Worm (Caenorhabditis elegans) whole organism, midembryonic: ENCODE data around the gene enpl-1.

Experiments used
- T22C8.4 ChIP-seq: fragments of 200-800 bp; sonication (Bioruptor generic); IDR thresholded peaks from 2 replicates; pipeline ENCODE4 v1.3.6; 2022; ENCODE audit warnings: missing genetic modification characterization, missing compliant biosample characterization
- cog-1 ChIP-seq: sonication (generic microtip); optimal IDR thresholded peaks from 2 replicates; lab custom pipeline; 2016; ENCODE audit warnings: missing genetic modification characterization, missing compliant biosample characterization
- flt-1 ChIP-seq: fragments of 200-800 bp; sonication (Bioruptor generic); IDR thresholded peaks from 2 replicates; pipeline ENCODE4 v1.3.6; 2022; ENCODE audit warnings: missing genetic modification characterization, missing compliant biosample characterization
- klf-2 ChIP-seq: fragments of 200-800 bp; sonication (Bioruptor generic); conservative IDR thresholded peaks from 2 replicates; pipeline ENCODE4 v1.3.6; 2022; ENCODE audit warnings: missing genetic modification reagents, missing genetic modification characterization, missing compliant biosample characterization
- med-1 ChIP-seq: sonication (generic microtip); optimal IDR thresholded peaks from 2 replicates; lab custom pipeline; 2017; ENCODE audit warnings: missing genetic modification characterization, mild to moderate bottlenecking, missing compliant biosample characterization, antibody characterized with exemption, missing genetic modification reagents; ENCODE audit not compliant: insufficient read depth
- ref-1 ChIP-seq: fragments of 200-800 bp; sonication (Bioruptor generic); conservative IDR thresholded peaks from 2 replicates; pipeline ENCODE4 v1.3.6; 2022; ENCODE audit warnings: missing genetic modification reagents, missing genetic modification characterization, missing compliant biosample characterization
- tab-1 ChIP-seq: fragments of 200-800 bp; sonication (Bioruptor generic); IDR thresholded peaks from 2 replicates; pipeline ENCODE4 v1.3.6; 2022; ENCODE audit warnings: missing genetic modification characterization, missing compliant biosample characterization
- ztf-23 ChIP-seq: fragments of 200-800 bp; sonication (Bioruptor generic); IDR thresholded peaks from 2 replicates; pipeline ENCODE4 v1.3.6; 2022; ENCODE audit warnings: missing genetic modification reagents, missing genetic modification characterization, missing compliant biosample characterization
- ztf-29 ChIP-seq: fragments of 200-800 bp; sonication (Bioruptor generic); IDR thresholded peaks from 2 replicates; pipeline ENCODE4 v1.3.6; 2022; ENCODE audit warnings: missing genetic modification reagents, missing genetic modification characterization, missing compliant biosample characterization

Gene enpl-1

ce11 chrIV:11118837-11119491, at the start of gene enpl-1, which contains the start of gene imp-2:
Gene enpl-1 (plus strand): TSS chrIV:11119298.
Gene imp-2 (minus strand): TSS chrIV:11118887.
- peak; percentile 90 for TF ChIP-seq cog-1
- no peak for TF ChIP-seq T22C8.4
- no peak for TF ChIP-seq med-1 (GFP tag; lab: Kevin White, UChicago)
- TF ChIP-seq ref-1: no peak
- peak; percentile 49; the same call in 1 of the 2 replicates for TF ChIP-seq ztf-23 (GFP tag; lab: Robert Waterston, UW)
- 0 out of 2 replicates have a peak, but pooled peaks have one; percentile 62 for TF ChIP-seq tab-1 (GFP tag; lab: Robert Waterston, UW)
- 0 out of 2 replicates have a peak, but pooled peaks have one; percentile 26 for TF ChIP-seq klf-2 (GFP tag; lab: Robert Waterston, UW)
- TF ChIP-seq ztf-29 (GFP tag; lab: Robert Waterston, UW): peak; percentile 34; the same call in 1 of the 2 replicates
- TF ChIP-seq flt-1: peak; percentile 72; the same call in 1 of the 2 replicates

DNA sequence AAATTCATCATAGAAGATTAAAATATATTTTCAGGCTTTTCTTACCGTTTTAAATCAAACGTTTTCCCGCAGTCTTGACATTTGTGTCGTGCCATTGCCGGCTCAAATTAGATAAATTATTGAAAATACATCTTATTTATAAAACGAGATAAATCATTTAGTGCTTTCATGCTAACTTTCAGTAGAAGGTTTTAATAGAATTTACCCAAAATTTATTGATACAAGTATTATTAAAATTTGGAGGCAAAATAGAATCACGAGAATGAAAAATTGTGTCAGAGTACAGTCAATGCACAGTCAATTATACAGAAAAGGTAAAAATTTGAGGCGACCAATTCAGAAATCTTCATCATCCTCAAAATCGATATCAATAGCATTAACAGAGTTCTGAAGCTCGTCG, 40.6 kb upstream of the enpl-1 start, which contains the start of gene Y5F2A.4:
Y5F2A.4 (minus strand) TSS at position 101 of the 400 bp plus-strand sequence.
- TF ChIP-seq ztf-29 (GFP tag; lab: Robert Waterston, UW) (no peak), med-1 (GFP tag; lab: Kevin White, UChicago) (no peak), flt-1 (no peak), ztf-23 (GFP tag; lab: Robert Waterston, UW) (no peak), T22C8.4 (no peak), cog-1 (no peak), tab-1 (GFP tag; lab: Robert Waterston, UW) (no peak), klf-2 (GFP tag; lab: Robert Waterston, UW) (no peak)

DNA sequence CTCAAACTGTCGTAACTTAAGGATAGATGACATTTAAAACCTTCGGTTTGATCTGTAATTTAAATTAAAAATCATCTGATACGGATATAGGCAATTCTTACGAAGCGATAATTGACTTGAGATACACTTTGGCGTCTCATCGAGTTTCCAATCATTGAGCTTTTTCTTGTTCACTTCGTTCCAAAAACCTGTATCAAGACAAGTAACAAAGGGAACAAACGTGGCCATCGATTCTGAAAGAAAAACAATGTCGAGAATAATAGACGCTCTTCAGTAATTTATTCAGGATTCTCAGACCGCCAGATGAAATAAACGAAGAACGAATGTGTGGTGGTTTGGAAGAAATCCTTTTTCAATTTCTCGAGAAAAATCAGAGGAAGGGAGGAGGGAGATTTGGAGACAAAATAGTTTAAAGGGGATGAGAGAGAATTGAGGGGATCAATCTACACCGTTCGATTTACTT, 38.2 kb upstream of the enpl-1 start, which contains the start of gene atg-7:
atg-7 (minus strand) TSS at position 233 of the 463 bp plus-strand sequence.
- no peak for TF ChIP-seq cog-1
- no peak for TF ChIP-seq ztf-29 (GFP tag; lab: Robert Waterston, UW)
- no peak for TF ChIP-seq ref-1
- no peak for TF ChIP-seq T22C8.4
- TF ChIP-seq flt-1: no peak
- TF ChIP-seq tab-1 (GFP tag; lab: Robert Waterston, UW): no peak
- TF ChIP-seq med-1 (GFP tag; lab: Kevin White, UChicago): no peak
- no peak for TF ChIP-seq ztf-23 (GFP tag; lab: Robert Waterston, UW)
- no peak for TF ChIP-seq klf-2 (GFP tag; lab: Robert Waterston, UW)

DNA sequence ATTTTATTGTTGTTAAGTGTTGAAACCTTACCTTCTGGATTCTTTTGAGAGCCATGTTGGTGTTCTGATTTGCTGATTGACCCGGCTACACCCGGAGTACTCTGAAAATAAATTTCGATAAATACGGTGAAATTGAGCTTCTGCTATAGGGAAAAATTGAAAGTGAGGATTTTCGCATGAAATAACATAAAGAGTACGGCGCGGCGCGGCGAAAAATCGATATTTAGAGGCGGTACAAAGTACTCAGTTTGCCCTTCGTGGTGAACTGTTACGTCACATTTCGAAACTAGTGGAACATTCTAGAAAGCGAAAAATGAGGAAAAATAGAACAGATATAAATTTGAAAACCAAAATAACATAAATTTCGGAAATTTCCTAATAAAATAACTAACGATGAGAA, 36.9 kb upstream of the enpl-1 start, which contains the start of gene let-70:
let-70 (minus strand) TSS at position 101 of the 400 bp plus-strand sequence.
- TF ChIP-seq cog-1: no peak
- TF ChIP-seq ztf-29 (GFP tag; lab: Robert Waterston, UW): no peak
- TF ChIP-seq klf-2 (GFP tag; lab: Robert Waterston, UW): no peak
- no peak for TF ChIP-seq T22C8.4
- no peak for TF ChIP-seq med-1 (GFP tag; lab: Kevin White, UChicago)
- TF ChIP-seq ztf-23 (GFP tag; lab: Robert Waterston, UW): no peak

DNA sequence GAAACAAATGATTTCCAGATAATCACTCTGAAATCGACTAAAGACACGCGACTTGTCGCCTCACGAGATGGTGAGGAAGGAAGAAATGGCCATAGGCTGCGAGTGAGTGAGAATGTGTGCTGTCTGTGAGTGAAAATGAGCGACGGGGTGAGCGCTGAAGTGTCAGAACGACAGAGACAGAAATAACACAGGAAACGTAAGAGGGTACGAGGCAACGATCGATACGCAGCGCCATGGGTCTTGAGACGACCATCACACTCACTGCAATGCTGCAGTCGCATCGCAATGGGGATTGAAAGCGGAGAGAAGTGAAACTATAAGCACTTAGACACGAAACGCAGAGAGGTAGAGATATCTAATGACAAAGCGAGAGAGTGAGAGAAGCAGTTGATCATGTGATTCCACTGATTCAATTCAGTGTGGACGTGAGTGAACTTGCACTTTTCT, 36.3 kb upstream of the enpl-1 start:
- TF ChIP-seq cog-1 (peak; percentile 63), ztf-23 (GFP tag; lab: Robert Waterston, UW) (peak; percentile 70), ref-1 (no peak), T22C8.4 (peak; percentile 91), tab-1 (GFP tag; lab: Robert Waterston, UW) (no peak), klf-2 (GFP tag; lab: Robert Waterston, UW) (no peak), ztf-29 (GFP tag; lab: Robert Waterston, UW) (no peak), med-1 (GFP tag; lab: Kevin White, UChicago) (no peak), flt-1 (no peak)

- TF ChIP-seq med-1 (GFP tag; lab: Kevin White, UChicago): no peak
These were observed 35.5 kb upstream of the enpl-1 start, which contains the start of gene klc-1 for ce11 chrIV:11083609-11084008. Gene klc-1 (plus strand): TSS chrIV:11083735.

DNA sequence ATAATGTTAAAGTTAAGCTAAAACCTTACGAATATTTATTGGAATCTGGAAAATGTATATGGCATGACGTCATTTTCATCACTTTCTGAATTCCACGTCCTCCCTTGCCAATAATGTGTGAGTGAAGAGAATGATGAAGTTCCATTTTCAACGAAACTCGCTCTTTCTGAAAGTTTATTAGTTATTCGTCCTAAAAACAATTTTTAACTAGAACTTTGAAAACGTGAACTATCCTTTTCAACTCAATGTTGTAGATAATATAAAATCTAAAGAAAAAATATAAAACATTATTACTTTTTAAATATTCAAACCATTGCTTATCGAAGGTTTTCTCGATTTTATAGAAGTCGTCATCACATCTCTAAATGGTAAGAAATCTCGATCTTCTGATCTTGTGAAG, 29.6 kb upstream of the enpl-1 start, which contains the start of gene M7.7:
M7.7 (plus strand) TSS at position 301 of the 400 bp plus-strand sequence.
- TF ChIP-seq ztf-23 (GFP tag; lab: Robert Waterston, UW) (no peak), klf-2 (GFP tag; lab: Robert Waterston, UW) (no peak), T22C8.4 (no peak)

- TF ChIP-seq klf-2 (GFP tag; lab: Robert Waterston, UW): no peak
- no peak for TF ChIP-seq cog-1
- no peak for TF ChIP-seq med-1 (GFP tag; lab: Kevin White, UChicago)
- no peak for TF ChIP-seq ztf-23 (GFP tag; lab: Robert Waterston, UW)
- TF ChIP-seq flt-1: no peak
- TF ChIP-seq tab-1 (GFP tag; lab: Robert Waterston, UW): no peak
- TF ChIP-seq ztf-29 (GFP tag; lab: Robert Waterston, UW): no peak
- no peak for TF ChIP-seq ref-1
- TF ChIP-seq T22C8.4: no peak
These were observed 26.5 kb upstream of the enpl-1 start, which contains the start of gene bcc-1 for ce11 chrIV:11092502-11093080. Gene bcc-1 (minus strand): TSS chrIV:11092552.

- TF ChIP-seq T22C8.4: no peak
- TF ChIP-seq ztf-23 (GFP tag; lab: Robert Waterston, UW): no peak
- no peak for TF ChIP-seq klf-2 (GFP tag; lab: Robert Waterston, UW)
- TF ChIP-seq ztf-29 (GFP tag; lab: Robert Waterston, UW): no peak
- TF ChIP-seq ref-1: no peak
These were observed 25.0 kb upstream of the enpl-1 start for ce11 chrIV:11094052-11094451.
